Worm (Caenorhabditis elegans) whole organism, L4/young adult: ENCODE measurements around the gene spp-11.

Source experiments
- W03F9.2 ChIP-seq: fragments of 150-350 bp; optimal IDR thresholded peaks from 2 replicates; lab custom pipeline; 2014; ENCODE audit warnings: missing biosample characterization, missing genetic modification characterization
- dao-5 ChIP-seq: sonication (generic microtip); optimal IDR thresholded peaks from 2 replicates; lab custom pipeline; 2016; ENCODE audit warnings: missing genotype, missing genetic modification characterization, moderate library complexity, missing compliant biosample characterization
- him-1 ChIP-seq: sonication (generic microtip); optimal IDR thresholded peaks from 2 replicates; lab custom pipeline; 2016; ENCODE audit warnings: missing genotype, missing genetic modification reagents, missing genetic modification characterization, missing compliant biosample characterization

DNA sequence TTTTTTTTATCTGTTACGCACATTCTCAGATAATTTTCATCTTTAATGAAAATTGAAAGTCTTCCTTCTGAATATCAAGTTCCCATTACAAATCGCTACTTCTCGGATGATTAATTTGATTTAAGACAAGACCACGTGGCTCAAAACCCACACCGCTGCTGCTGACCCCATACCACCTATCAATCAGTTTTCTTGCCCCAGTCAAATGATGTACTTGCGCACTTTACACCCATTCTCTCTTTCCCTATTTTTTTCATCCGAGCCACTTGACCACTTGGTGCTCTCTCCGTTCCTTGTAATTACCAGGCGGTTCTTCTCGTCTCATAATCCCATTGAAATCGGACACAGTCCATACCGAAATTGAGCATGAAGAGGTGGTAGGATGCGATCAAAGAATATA lies 13.1 kb downstream of the spp-11 start:
- TF ChIP-seq dao-5 (tag; lab: Kevin White, UChicago) (no peak), W03F9.2 (tag; lab: Kevin White, UChicago) (no peak), him-1 (no peak)
